Worm (Caenorhabditis elegans): Measurements from ENCODE around the gene vwa-8.
A peak's percentile ranks its signal among the peaks of the same experiment; 100 is the strongest.

Gene vwa-8

ce11 chrX:13007857-13008813 is 16.9 kb downstream of the vwa-8 start, which contains the start of gene nhr-25:
Gene nhr-25 (plus strand): TSS chrX:13008493.
- TF ChIP-seq nhr-43 (tag; optimal IDR thresholded peaks at IDR 0.05; ENCODE audit: poor library complexity, severe bottlenecking), result peak; percentile 41
- peak; percentile 29 for TF ChIP-seq nfya-1 (tag; optimal IDR thresholded peaks at IDR 0.05; ENCODE audit: insufficient read depth)
- TF ChIP-seq elt-1 (tag; optimal IDR thresholded peaks at IDR 0.05), result no peak
- TF ChIP-seq nhr-11 (tag; optimal IDR thresholded peaks at IDR 0.05), result no peak
- peak; percentile 99 for TF ChIP-seq nhr-25 (tag; optimal IDR thresholded peaks at IDR 0.05)
- TF ChIP-seq egl-27 (tag; optimal IDR thresholded peaks at IDR 0.05), result no peak
- no peak for TF ChIP-seq fos-1 (tag; optimal IDR thresholded peaks at IDR 0.05)
- peak; percentile 20 for TF ChIP-seq lsy-12 (tag; optimal IDR thresholded peaks at IDR 0.05)
- peak; percentile 18 for TF ChIP-seq nhr-23 (tag; optimal IDR thresholded peaks at IDR 0.05)
- peak; percentile 38 for TF ChIP-seq ama-1 (optimal IDR thresholded peaks at IDR 0.05)
- no peak for TF ChIP-seq unc-39 (tag; optimal IDR thresholded peaks at IDR 0.05)

- TF ChIP-seq unc-62 (GFP tag; optimal IDR thresholded peaks at IDR 0.05), result no peak
- peak; percentile 23 for TF ChIP-seq nhr-43 (tag; optimal IDR thresholded peaks at IDR 0.05; ENCODE audit: poor library complexity, severe bottlenecking)
- peak; percentile 100 for TF ChIP-seq nhr-25 (tag; optimal IDR thresholded peaks at IDR 0.05)
- no peak for TF ChIP-seq pqm-1 (tag; optimal IDR thresholded peaks at IDR 0.05)
- no peak for TF ChIP-seq nhr-23 (tag; optimal IDR thresholded peaks at IDR 0.05)
- no peak for TF ChIP-seq egl-5 (tag; optimal IDR thresholded peaks at IDR 0.05)
- TF ChIP-seq nhr-11 (tag; optimal IDR thresholded peaks at IDR 0.05), result no peak
- TF ChIP-seq egl-27 (tag; optimal IDR thresholded peaks at IDR 0.05), result no peak
- peak in 1 of 3 experiments; percentile 58 for TF ChIP-seq elt-3 (tag; optimal IDR thresholded peaks at IDR 0.05)
- TF ChIP-seq nhr-12 (tag; optimal IDR thresholded peaks at IDR 0.05), result no peak
- TF ChIP-seq hmg-11 (tag; optimal IDR thresholded peaks at IDR 0.05), result no peak
These were observed 17.6 kb downstream of the vwa-8 start for ce11 chrX:13008895-13009294.

ce11 chrX:13009645-13010044 is 18.4 kb downstream of the vwa-8 start:
- TF ChIP-seq ZK546.5 (tag; optimal IDR thresholded peaks at IDR 0.05), result no peak
- no peak for TF ChIP-seq skn-1 (tag; optimal IDR thresholded peaks at IDR 0.05)
- peak; percentile 17 for TF ChIP-seq egl-5 (tag; optimal IDR thresholded peaks at IDR 0.05)
- peak; percentile 53 for TF ChIP-seq nhr-43 (tag; optimal IDR thresholded peaks at IDR 0.05; ENCODE audit: poor library complexity, severe bottlenecking)
- no peak for TF ChIP-seq hmg-11 (tag; optimal IDR thresholded peaks at IDR 0.05)
- TF ChIP-seq nhr-25 (tag; optimal IDR thresholded peaks at IDR 0.05), result peak; percentile 100
- TF ChIP-seq nfya-1 (tag; optimal IDR thresholded peaks at IDR 0.05; ENCODE audit: insufficient read depth), result peak; percentile 27
- TF ChIP-seq snpc-4 (tag; optimal IDR thresholded peaks at IDR 0.05), result no peak
- TF ChIP-seq unc-39 (tag; optimal IDR thresholded peaks at IDR 0.05), result no peak
- TF ChIP-seq ceh-28 (tag; optimal IDR thresholded peaks at IDR 0.05), result no peak
- peak; percentile 39 for TF ChIP-seq nhr-23 (tag; optimal IDR thresholded peaks at IDR 0.05)
- no peak for TF ChIP-seq ceh-9 (tag; optimal IDR thresholded peaks at IDR 0.05)

- TF ChIP-seq elt-1 (tag; optimal IDR thresholded peaks at IDR 0.05), result peak; percentile 81
- no peak for TF ChIP-seq aly-2 (tag; optimal IDR thresholded peaks at IDR 0.05)
- no peak for TF ChIP-seq unc-62 (GFP tag; optimal IDR thresholded peaks at IDR 0.05)
- no peak for TF ChIP-seq nhr-67 (tag; optimal IDR thresholded peaks at IDR 0.05)
- no peak for TF ChIP-seq nhr-12 (tag; optimal IDR thresholded peaks at IDR 0.05)
- TF ChIP-seq nhr-25 (tag; optimal IDR thresholded peaks at IDR 0.05), result peak; percentile 46
- no peak for TF ChIP-seq nfya-1 (tag; optimal IDR thresholded peaks at IDR 0.05; ENCODE audit: insufficient read depth)
- no peak for TF ChIP-seq ztf-11 (tag; optimal IDR thresholded peaks at IDR 0.05)
- TF ChIP-seq fos-1 (tag; optimal IDR thresholded peaks at IDR 0.05), result no peak
- TF ChIP-seq pqm-1 (tag; optimal IDR thresholded peaks at IDR 0.05), result no peak
- TF ChIP-seq ama-1 (optimal IDR thresholded peaks at IDR 0.05), result no peak
- no peak for TF ChIP-seq nhr-23 (tag; optimal IDR thresholded peaks at IDR 0.05)
- no peak for TF ChIP-seq ceh-82 (tag; optimal IDR thresholded peaks at IDR 0.05)
- no peak for TF ChIP-seq lin-39 (tag; optimal IDR thresholded peaks at IDR 0.05)
These were observed 20.6 kb downstream of the vwa-8 start for ce11 chrX:13011897-13012296.

ce11 chrX:13014341-13014740 is 23.1 kb downstream of the vwa-8 start:
- TF ChIP-seq nhr-23 (tag; optimal IDR thresholded peaks at IDR 0.05) (no peak), nfya-1 (tag; optimal IDR thresholded peaks at IDR 0.05; ENCODE audit: insufficient read depth) (peak; percentile 1), nhr-25 (tag; optimal IDR thresholded peaks at IDR 0.05) (peak; percentile 94)

ce11 chrX:13016290-13016689 is 25.0 kb downstream of the vwa-8 start:
- TF ChIP-seq ztf-4 (tag; optimal IDR thresholded peaks at IDR 0.05) (no peak), nhr-25 (tag; optimal IDR thresholded peaks at IDR 0.05) (peak; percentile 54)
